Fruit fly (Drosophila melanogaster) whole organism, embryonic: Measurements from ENCODE around the gene CG4291.

Experiments used
- CG14014 ChIP-seq: fragments of 200-800 bp; sonication (Bioruptor generic); IDR thresholded peaks from 2 replicates; pipeline ENCODE4 v1.3.6; 2022; ENCODE audit warnings: missing biosample characterization, missing genetic modification characterization
- CG15601 ChIP-seq: fragments of 200-800 bp; sonication (Bioruptor generic); optimal IDR thresholded peaks from 3 replicates; lab custom pipeline; 2019; ENCODE audit warnings: missing biosample characterization, mild to moderate bottlenecking, missing genetic modification characterization, moderate library complexity
- CG15696 ChIP-seq: fragments of 200-800 bp; sonication (Bioruptor generic); optimal IDR thresholded peaks from 2 replicates; lab custom pipeline; 2019; ENCODE audit warnings: missing biosample characterization, mild to moderate bottlenecking, missing genetic modification characterization, moderate library complexity
- CG17385 ChIP-seq: fragments of 200-800 bp; sonication (Bioruptor generic); optimal IDR thresholded peaks from 3 replicates; lab custom pipeline; 2018; ENCODE audit warnings: missing biosample characterization, mild to moderate bottlenecking, missing genetic modification characterization
- CG17912 ChIP-seq: fragments of 200-800 bp; sonication (Bioruptor generic); optimal IDR thresholded peaks from 2 replicates; lab custom pipeline; 2018; ENCODE audit warnings: missing biosample characterization, mild to moderate bottlenecking, missing genetic modification characterization
- CG3281 ChIP-seq: fragments of 200-800 bp; sonication (Bioruptor generic); optimal IDR thresholded peaks from 3 replicates; lab custom pipeline; 2017; ENCODE audit warnings: missing biosample characterization, mild to moderate bottlenecking, missing genetic modification characterization
- CG34422 ChIP-seq: fragments of 200-800 bp; sonication (Bioruptor generic); IDR thresholded peaks from 3 replicates; pipeline ENCODE4 v1.3.6; 2022; ENCODE audit warnings: missing biosample characterization, missing genetic modification characterization
- CG4328 ChIP-seq: fragments of 200-800 bp; sonication (Bioruptor generic); optimal IDR thresholded peaks from 3 replicates; lab custom pipeline; 2017; ENCODE audit warnings: missing biosample characterization, missing genetic modification reagents, missing genetic modification characterization
- CG43689 ChIP-seq: fragments of 200-800 bp; sonication (Bioruptor generic); IDR thresholded peaks from 2 replicates; pipeline ENCODE4 v1.3.6; 2022; ENCODE audit warnings: missing biosample characterization, missing genetic modification characterization
- CG4404 ChIP-seq: fragments of 200-800 bp; sonication (Bioruptor generic); IDR thresholded peaks from 2 replicates; pipeline ENCODE4 v1.3.6; 2022; ENCODE audit warnings: missing biosample characterization, missing genetic modification characterization
- CG5245 ChIP-seq: fragments of 200-800 bp; sonication (Bioruptor generic); optimal IDR thresholded peaks from 3 replicates; lab custom pipeline; 2016; ENCODE audit warnings: missing biosample characterization, missing genetic modification characterization
- CG6813 ChIP-seq: fragments of 200-800 bp; sonication (Bioruptor generic); optimal IDR thresholded peaks from 2 replicates; lab custom pipeline; 2017; ENCODE audit warnings: missing biosample characterization, missing genetic modification characterization, mild to moderate bottlenecking, moderate library complexity, missing genetic modification reagents
- CG8924 ChIP-seq: fragments of 200-800 bp; optimal IDR thresholded peaks from 3 replicates; lab custom pipeline; 2019; ENCODE audit warnings: missing biosample characterization, mild to moderate bottlenecking, missing genetic modification characterization, moderate library complexity
- CrebB ChIP-seq: fragments of 200-800 bp; sonication (Bioruptor generic); optimal IDR thresholded peaks from 3 replicates; lab custom pipeline; 2018; ENCODE audit warnings: missing biosample characterization, mild to moderate bottlenecking, missing genetic modification characterization
- Dad ChIP-seq: fragments of 200-800 bp; sonication (Bioruptor generic); optimal IDR thresholded peaks from 3 replicates; lab custom pipeline; 2016; ENCODE audit warnings: missing biosample characterization, missing genetic modification characterization
- Deaf1 ChIP-seq: fragments of 200-800 bp; optimal IDR thresholded peaks from 3 replicates; lab custom pipeline; 2019; ENCODE audit warnings: missing biosample characterization, mild to moderate bottlenecking, missing genetic modification characterization, moderate library complexity
- E2f1 ChIP-seq: fragments of 200-800 bp; sonication (Bioruptor generic); IDR thresholded peaks from 2 replicates; pipeline ENCODE4 v1.3.6; 2022; ENCODE audit warnings: missing biosample characterization, missing genetic modification characterization
- H2.0 ChIP-seq: fragments of 200-800 bp; sonication (Bioruptor generic); IDR thresholded peaks from 2 replicates; pipeline ENCODE4 v1.3.6; 2022; ENCODE audit warnings: missing biosample characterization, missing genetic modification characterization
- HmgD ChIP-seq: fragments of 200-800 bp; sonication (Bioruptor generic); optimal IDR thresholded peaks from 3 replicates; lab custom pipeline; 2016; ENCODE audit warnings: missing biosample characterization, missing genetic modification characterization
- HmgZ ChIP-seq: fragments of 200-800 bp; sonication (Bioruptor generic); optimal IDR thresholded peaks from 2 replicates; lab custom pipeline; 2018; ENCODE audit warnings: missing biosample characterization, mild to moderate bottlenecking, missing genetic modification characterization
- Hsf ChIP-seq: fragments of 200-800 bp; sonication (Bioruptor generic); optimal IDR thresholded peaks from 3 replicates; lab custom pipeline; 2016; ENCODE audit warnings: missing biosample characterization, missing genetic modification characterization
- Med ChIP-seq: fragments of 200-800 bp; sonication (Bioruptor generic); peaks from one replicate; lab custom pipeline; 2016; ENCODE audit warnings: missing biosample characterization, missing genetic modification characterization, mild to moderate bottlenecking, inconsistent platforms, moderate library complexity
- Ptx1 ChIP-seq: fragments of 200-800 bp; sonication (Bioruptor generic); IDR thresholded peaks from 2 replicates; pipeline ENCODE4 v1.3.6; 2022; ENCODE audit warnings: missing biosample characterization, missing genetic modification characterization
- Scr ChIP-seq: fragments of 200-800 bp; sonication (Bioruptor generic); IDR thresholded peaks from 2 replicates; pipeline ENCODE4 v1.3.6; 2022; ENCODE audit warnings: missing biosample characterization, missing genetic modification characterization; ENCODE audit not compliant: partially characterized antibody
- Sin3A ChIP-seq: fragments of >200 bp; optimal IDR thresholded peaks from 2 replicates; lab custom pipeline; 2018
- Sox100B ChIP-seq: fragments of 200-800 bp; sonication (Bioruptor generic); optimal IDR thresholded peaks from 3 replicates; lab custom pipeline; 2018; ENCODE audit warnings: missing biosample characterization, mild to moderate bottlenecking, missing genetic modification characterization
- Tbp ChIP-seq: fragments of >200 bp; optimal IDR thresholded peaks from 2 replicates; lab custom pipeline; 2018; ENCODE audit warnings: missing biosample characterization, missing genetic modification characterization
- Vsx1 ChIP-seq: fragments of 200-800 bp; sonication (Bioruptor generic); optimal IDR thresholded peaks from 2 replicates; lab custom pipeline; 2017; ENCODE audit warnings: missing biosample characterization, mild to moderate bottlenecking, missing genetic modification characterization, missing genetic modification reagents
- Xbp1 ChIP-seq: fragments of 200-800 bp; sonication (Bioruptor generic); optimal IDR thresholded peaks from 3 replicates; lab custom pipeline; 2016; ENCODE audit warnings: missing biosample characterization, mild to moderate bottlenecking, missing genetic modification characterization
- abd-A ChIP-seq: fragments of 200-800 bp; sonication (Bioruptor generic); optimal IDR thresholded peaks from 3 replicates; lab custom pipeline; 2019; ENCODE audit warnings: missing biosample characterization, mild to moderate bottlenecking, missing genetic modification characterization, moderate library complexity
- ap ChIP-seq: fragments of 200-800 bp; sonication (Bioruptor generic); IDR thresholded peaks from 2 replicates; pipeline ENCODE4 v1.3.6; 2022; ENCODE audit warnings: missing biosample characterization, missing genetic modification characterization
- az2 ChIP-seq: fragments of 200-800 bp; sonication (Bioruptor generic); optimal IDR thresholded peaks from 3 replicates; lab custom pipeline; 2016; ENCODE audit warnings: missing biosample characterization, missing genetic modification characterization
- chif ChIP-seq, 2 experiments: fragments of 200-800 bp; sonication (Bioruptor generic); optimal IDR thresholded peaks; 3 replicates each; lab custom pipeline; 2016; ENCODE audit warnings: missing biosample characterization in 2 of 2, missing genetic modification characterization in 2 of 2
- dimm ChIP-seq: fragments of 200-800 bp; sonication (Bioruptor generic); IDR thresholded peaks from 2 replicates; pipeline ENCODE4 v1.3.6; 2022; ENCODE audit warnings: missing biosample characterization, missing genetic modification characterization
- dm ChIP-seq: fragments of 200-800 bp; sonication (Bioruptor generic); optimal IDR thresholded peaks from 3 replicates; lab custom pipeline; 2016; ENCODE audit warnings: missing biosample characterization, missing genetic modification characterization
- ems ChIP-seq: fragments of 200-800 bp; sonication (Bioruptor generic); optimal IDR thresholded peaks from 3 replicates; lab custom pipeline; 2016; ENCODE audit warnings: missing biosample characterization, missing genetic modification characterization
- gcm2 ChIP-seq: fragments of 200-800 bp; sonication (Bioruptor generic); optimal IDR thresholded peaks from 2 replicates; lab custom pipeline; 2016; ENCODE audit warnings: missing biosample characterization, missing genetic modification characterization
- jumu ChIP-seq: fragments of 200-800 bp; sonication (Bioruptor generic); optimal IDR thresholded peaks from 3 replicates; lab custom pipeline; 2016; ENCODE audit warnings: missing biosample characterization, missing genetic modification characterization
- lilli ChIP-seq: fragments of 200-800 bp; sonication (Bioruptor generic); optimal IDR thresholded peaks from 3 replicates; lab custom pipeline; 2016; ENCODE audit warnings: missing biosample characterization, missing genetic modification characterization
- mirr ChIP-seq: fragments of 200-800 bp; sonication (Bioruptor generic); optimal IDR thresholded peaks from 3 replicates; lab custom pipeline; 2018; ENCODE audit warnings: missing biosample characterization, mild to moderate bottlenecking, missing genetic modification characterization
- mld ChIP-seq: fragments of 200-800 bp; sonication (Bioruptor generic); IDR thresholded peaks from 3 replicates; pipeline ENCODE4 v1.3.6; 2022; ENCODE audit warnings: missing biosample characterization, missing genetic modification characterization; ENCODE audit not compliant: partially characterized antibody
- odd ChIP-seq: fragments of 200-800 bp; sonication (Bioruptor generic); optimal IDR thresholded peaks from 2 replicates; lab custom pipeline; 2017; ENCODE audit warnings: missing biosample characterization, mild to moderate bottlenecking, missing genetic modification characterization
- otp ChIP-seq: fragments of 200-800 bp; sonication (Bioruptor generic); IDR thresholded peaks from 3 replicates; pipeline ENCODE4, ENCODE4 v1.3.6; 2022; ENCODE audit warnings: missing biosample characterization, missing genetic modification characterization
- p53 ChIP-seq: fragments of 200-800 bp; sonication (Bioruptor generic); optimal IDR thresholded peaks from 2 replicates; lab custom pipeline; 2016; ENCODE audit warnings: missing biosample characterization, missing genetic modification characterization
- phol ChIP-seq: fragments of 200-800 bp; sonication (Bioruptor generic); optimal IDR thresholded peaks from 3 replicates; lab custom pipeline; 2018; ENCODE audit warnings: missing biosample characterization, mild to moderate bottlenecking, missing genetic modification characterization, moderate library complexity
- scrt ChIP-seq: fragments of 200-800 bp; sonication (Bioruptor generic); optimal IDR thresholded peaks from 2 replicates; lab custom pipeline; 2018; ENCODE audit warnings: missing biosample characterization, mild to moderate bottlenecking, missing genetic modification characterization, moderate library complexity
- shn ChIP-seq: fragments of 200-800 bp; sonication (Bioruptor generic); optimal IDR thresholded peaks from 3 replicates; lab custom pipeline; 2016; ENCODE audit warnings: missing biosample characterization, missing genetic modification characterization
- so ChIP-seq: fragments of 200-800 bp; sonication (Bioruptor generic); IDR thresholded peaks from 3 replicates; pipeline ENCODE4 v1.3.6; 2022; ENCODE audit warnings: missing biosample characterization, missing genetic modification characterization
- sr ChIP-seq: fragments of 200-800 bp; sonication (Bioruptor generic); IDR thresholded peaks from 3 replicates; pipeline ENCODE4 v1.3.6; 2022; ENCODE audit warnings: missing biosample characterization, missing genetic modification characterization
- tio ChIP-seq: fragments of 200-800 bp; sonication (Bioruptor generic); optimal IDR thresholded peaks from 2 replicates; lab custom pipeline; 2017; ENCODE audit warnings: missing biosample characterization, missing genetic modification characterization, inconsistent platforms
- z ChIP-seq: fragments of 200-800 bp; sonication (Bioruptor generic); IDR thresholded peaks from 3 replicates; pipeline ENCODE4 v1.3.6; 2022; ENCODE audit warnings: missing biosample characterization, missing genetic modification characterization
- zen2 ChIP-seq: fragments of 200-800 bp; sonication (Bioruptor generic); IDR thresholded peaks from 3 replicates; pipeline ENCODE4 v1.3.6; 2022; ENCODE audit warnings: missing biosample characterization, missing genetic modification characterization; ENCODE audit not compliant: partially characterized antibody

CG4291 gene

DNA sequence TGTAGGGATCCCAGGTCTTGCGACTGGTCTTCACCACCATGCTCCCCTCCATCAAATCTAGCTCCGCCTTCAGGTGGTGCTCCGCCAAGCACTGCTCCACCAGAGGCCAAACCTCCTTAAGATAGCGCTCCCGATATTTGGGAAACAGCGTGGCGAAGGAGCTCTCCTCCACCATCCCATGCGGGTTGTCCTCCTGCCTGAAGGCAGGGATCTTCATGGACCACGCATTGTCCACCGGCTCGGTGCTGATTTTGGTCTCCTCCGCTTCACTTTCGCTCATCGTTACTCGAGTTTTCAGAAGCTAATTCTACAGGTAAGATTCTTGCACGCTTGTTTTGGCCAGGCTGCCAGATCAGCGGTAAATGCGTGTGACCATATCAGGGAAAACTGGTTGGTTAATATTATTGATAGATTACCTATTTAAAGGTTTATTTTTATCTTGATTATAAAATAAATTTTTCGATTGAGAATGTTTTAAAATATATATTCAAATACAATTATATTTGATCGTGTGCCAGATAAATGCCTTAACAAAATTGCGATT, 17.0 kb upstream of the CG4291 start, which contains the start of gene dbe (continued):
- no peak for TF ChIP-seq H2.0 (GFP tag; lab: Robert Waterston, UW)
- TF ChIP-seq dm (GFP tag; lab: Kevin White, UChicago) = peak; percentile 73
- TF ChIP-seq CG17912 (GFP tag; lab: Kevin White, UChicago) = no peak
- TF ChIP-seq CrebB (tag; lab: Kevin White, UChicago) = no peak
- TF ChIP-seq mld (GFP tag; lab: Robert Waterston, UW) = no peak
- TF ChIP-seq Dad (GFP tag; lab: Kevin White, UChicago) = no peak
- no peak for TF ChIP-seq HmgD (GFP tag; lab: Kevin White, UChicago)
- no peak for TF ChIP-seq CG8924
- TF ChIP-seq sr = no peak
- no peak for TF ChIP-seq ems (GFP tag; lab: Kevin White, UChicago)
- TF ChIP-seq Sox100B (GFP tag; lab: Kevin White, UChicago) = no peak
- TF ChIP-seq Xbp1 (GFP tag; lab: Kevin White, UChicago) = peak; percentile 37
- no peak for TF ChIP-seq CG17385 (GFP tag; lab: Kevin White, UChicago)
- TF ChIP-seq Hsf (GFP tag; lab: Kevin White, UChicago) = no peak
- peak; percentile 8 for TF ChIP-seq phol (tag; lab: Kevin White, UChicago)
- TF ChIP-seq CG4404 = no peak
- no peak for TF ChIP-seq Tbp
- TF ChIP-seq otp = no peak
- peak; percentile 9 for TF ChIP-seq lilli (GFP tag; lab: Kevin White, UChicago)
- TF ChIP-seq so (GFP tag; lab: Robert Waterston, UW) = no peak
- no peak for TF ChIP-seq E2f1 (GFP tag; lab: Robert Waterston, UW)
- no peak for TF ChIP-seq CG15696 (tag; lab: Kevin White, UChicago)
- 0 out of 3 replicates have a peak, but pooled peaks have one; percentile 30 for TF ChIP-seq CG34422
- no peak for TF ChIP-seq mirr (GFP tag; lab: Kevin White, UChicago)
- no peak for TF ChIP-seq Ptx1 (GFP tag; lab: Robert Waterston, UW)
- TF ChIP-seq CG4328 (GFP tag; lab: Kevin White, UChicago) = no peak
- TF ChIP-seq p53 (GFP tag; lab: Kevin White, UChicago) = no peak
- TF ChIP-seq CG43689 (GFP tag; lab: Robert Waterston, UW) = no peak
- peak; percentile 13 for TF ChIP-seq HmgZ
- peak; percentile 57 for TF ChIP-seq scrt (GFP tag; lab: Kevin White, UChicago)
- peak; percentile 30 for TF ChIP-seq Vsx1 (GFP tag; lab: Kevin White, UChicago)
- no peak for TF ChIP-seq Deaf1
- TF ChIP-seq odd = no peak
- TF ChIP-seq abd-A = no peak
- TF ChIP-seq shn = no peak
- TF ChIP-seq CG5245 (GFP tag; lab: Kevin White, UChicago) = no peak
- no peak for TF ChIP-seq ap (GFP tag; lab: Robert Waterston, UW)
- no peak for TF ChIP-seq CG3281 (GFP tag; lab: Kevin White, UChicago)
- no peak for TF ChIP-seq gcm2 (GFP tag; lab: Kevin White, UChicago)
- TF ChIP-seq tio = no peak
- TF ChIP-seq chif (GFP tag; optimal IDR thresholded peaks at IDR 0.05; lab: Kevin White, UChicago) = no peak
- TF ChIP-seq dimm = no peak
- no peak for TF ChIP-seq z (GFP tag; lab: Robert Waterston, UW)
- TF ChIP-seq CG15601 = no peak
- no peak for TF ChIP-seq CG6813
- peak; percentile 75 for TF ChIP-seq Med (GFP tag; lab: Kevin White, UChicago)
- TF ChIP-seq CG14014 (GFP tag; lab: Robert Waterston, UW) = peak; percentile 33; the same call in 1 of the 2 replicates
- no peak for TF ChIP-seq Sin3A
- no peak for TF ChIP-seq zen2 (GFP tag; lab: Robert Waterston, UW)
- no peak for TF ChIP-seq jumu (GFP tag; lab: Kevin White, UChicago)
- TF ChIP-seq Scr (GFP tag; lab: Robert Waterston, UW) = no peak
- no peak for TF ChIP-seq az2 (GFP tag; lab: Kevin White, UChicago)
